Fruit fly (Drosophila melanogaster) whole organism, pupa: ENCODE measurements around the gene Tep2.

ENCODE experiments used
- CG10348 ChIP-seq: fragments of 200-800 bp; sonication (Bioruptor generic); IDR thresholded peaks from 2 replicates; pipeline ENCODE4 v1.3.6; 2022; ENCODE audit warnings: missing biosample characterization, missing genetic modification characterization
- CG12605 ChIP-seq: fragments of 200-800 bp; sonication (Bioruptor generic); IDR thresholded peaks from 2 replicates; pipeline ENCODE4 v1.3.6; 2022; ENCODE audit warnings: missing biosample characterization, missing genetic modification characterization
- CG13204 ChIP-seq: fragments of 200-800 bp; sonication (Bioruptor generic); optimal IDR thresholded peaks from 2 replicates; lab custom pipeline; 2018; ENCODE audit warnings: missing biosample characterization, mild to moderate bottlenecking, missing genetic modification characterization, moderate library complexity
- CG14655 ChIP-seq: fragments of 200-800 bp; sonication (Bioruptor generic); optimal IDR thresholded peaks from 3 replicates; lab custom pipeline; 2017; ENCODE audit warnings: mild to moderate bottlenecking, missing biosample characterization, missing genetic modification reagents, missing genetic modification characterization
- CG15710 ChIP-seq: fragments of 200-800 bp; sonication (Bioruptor generic); optimal IDR thresholded peaks from 2 replicates; lab custom pipeline; 2018; ENCODE audit warnings: missing biosample characterization, mild to moderate bottlenecking, missing genetic modification characterization, moderate library complexity
- CG17806 ChIP-seq: fragments of 200-800 bp; sonication (Bioruptor generic); optimal IDR thresholded peaks from 2 replicates; lab custom pipeline; 2018; ENCODE audit warnings: missing biosample characterization, mild to moderate bottlenecking, missing genetic modification characterization, moderate library complexity
- CG32121 ChIP-seq: fragments of 200-800 bp; sonication (Bioruptor generic); IDR thresholded peaks from 2 replicates; pipeline ENCODE4 v1.3.6; 2022; ENCODE audit warnings: missing biosample characterization, missing genetic modification characterization
- CG34367 ChIP-seq: fragments of 200-800 bp; sonication (Bioruptor generic); optimal IDR thresholded peaks from 2 replicates; lab custom pipeline; 2018; ENCODE audit warnings: missing biosample characterization, mild to moderate bottlenecking, missing genetic modification characterization
- CG4496 ChIP-seq: fragments of 200-800 bp; sonication (Bioruptor generic); IDR thresholded peaks from 3 replicates; pipeline ENCODE4 v1.3.6; 2022; ENCODE audit warnings: missing biosample characterization, missing genetic modification characterization
- CG8159 ChIP-seq: fragments of 200-800 bp; sonication (Bioruptor generic); optimal IDR thresholded peaks from 3 replicates; lab custom pipeline; 2018; ENCODE audit warnings: missing biosample characterization, mild to moderate bottlenecking, missing genetic modification characterization, moderate library complexity
- CG8301 ChIP-seq: fragments of 200-800 bp; sonication (Bioruptor generic); optimal IDR thresholded peaks from 2 replicates; lab custom pipeline; 2018; ENCODE audit warnings: missing biosample characterization, mild to moderate bottlenecking, missing genetic modification characterization
- CG9948 ChIP-seq: fragments of 200-800 bp; sonication (Bioruptor generic); optimal IDR thresholded peaks from 2 replicates; lab custom pipeline; 2018; ENCODE audit warnings: missing biosample characterization, mild to moderate bottlenecking, missing genetic modification characterization, moderate library complexity
- D1 ChIP-seq: fragments of 200-800 bp; sonication (Bioruptor generic); optimal IDR thresholded peaks from 2 replicates; lab custom pipeline; 2018; ENCODE audit warnings: missing biosample characterization, mild to moderate bottlenecking, missing genetic modification characterization, moderate library complexity
- EcR ChIP-seq: fragments of 200-800 bp; sonication (Bioruptor generic); optimal IDR thresholded peaks from 3 replicates; lab custom pipeline; 2019; ENCODE audit warnings: missing biosample characterization, missing genetic modification characterization, mild to moderate bottlenecking, moderate library complexity, missing genetic modification reagents
- Ets98B ChIP-seq: fragments of 200-800 bp; sonication (Bioruptor generic); IDR thresholded peaks from 2 replicates; pipeline ENCODE4 v1.3.6; 2022; ENCODE audit warnings: missing biosample characterization, missing genetic modification characterization
- Pif1A ChIP-seq: fragments of 200-800 bp; sonication (Bioruptor generic); optimal IDR thresholded peaks from 3 replicates; lab custom pipeline; 2016; ENCODE audit warnings: missing biosample characterization, missing genetic modification characterization
- Pif1B ChIP-seq: fragments of 200-800 bp; sonication (Bioruptor generic); optimal IDR thresholded peaks from 3 replicates; lab custom pipeline; 2016; ENCODE audit warnings: missing biosample characterization, missing genetic modification characterization
- Snoo ChIP-seq: fragments of 200-800 bp; sonication (Bioruptor generic); optimal IDR thresholded peaks from 3 replicates; lab custom pipeline; 2017; ENCODE audit warnings: missing biosample characterization, mild to moderate bottlenecking, missing genetic modification characterization, inconsistent platforms
- fd96Ca ChIP-seq: fragments of 200-800 bp; sonication (Bioruptor generic); IDR thresholded peaks from 3 replicates; pipeline ENCODE4 v1.3.6; 2022; ENCODE audit warnings: missing biosample characterization, missing genetic modification characterization
- gl ChIP-seq: fragments of 200-800 bp; sonication (Bioruptor generic); optimal IDR thresholded peaks from 2 replicates; lab custom pipeline; 2018; ENCODE audit warnings: missing biosample characterization, mild to moderate bottlenecking, missing genetic modification characterization
- rn ChIP-seq: fragments of 200-800 bp; sonication (Bioruptor generic); IDR thresholded peaks from 2 replicates; pipeline ENCODE4 v1.3.6; 2022; ENCODE audit warnings: missing biosample characterization, missing genetic modification characterization

The Tep2 gene

dm6 chr2L:7675754-7676178 lies 25.6 kb downstream of the Tep2 start:
- TF ChIP-seq fd96Ca (GFP tag; lab: Robert Waterston, UW): no peak
- no peak for TF ChIP-seq CG4496 (GFP tag; lab: Robert Waterston, UW)
- TF ChIP-seq rn: no peak
- no peak for TF ChIP-seq CG15710 (tag; lab: Kevin White, UChicago)
- TF ChIP-seq Snoo: no peak
- no peak for TF ChIP-seq CG9948 (tag; lab: Kevin White, UChicago)
- no peak for TF ChIP-seq CG10348 (GFP tag; lab: Robert Waterston, UW)
- no peak for TF ChIP-seq CG14655 (GFP tag; lab: Kevin White, UChicago)
- no peak for TF ChIP-seq gl (tag; lab: Kevin White, UChicago)
- no peak for TF ChIP-seq CG8159 (tag; lab: Kevin White, UChicago)
- TF ChIP-seq CG17806 (tag; lab: Kevin White, UChicago): no peak
- TF ChIP-seq Ets98B (GFP tag; lab: Robert Waterston, UW): no peak
- no peak for TF ChIP-seq CG8301 (tag; lab: Kevin White, UChicago)
- no peak for TF ChIP-seq D1 (tag; lab: Kevin White, UChicago)
- TF ChIP-seq Pif1A: no peak
- TF ChIP-seq CG13204 (GFP tag; lab: Kevin White, UChicago): no peak
- TF ChIP-seq CG12605: no peak
- TF ChIP-seq EcR (GFP tag; lab: Kevin White, UChicago): no peak
- no peak for TF ChIP-seq CG34367 (tag; lab: Kevin White, UChicago)

dm6 chr2L:7675028-7675749 lies 26.2 kb downstream of the Tep2 start, which contains the start of gene Slob:
Slob (minus strand) TSS chr2L:7675078.
- TF ChIP-seq Snoo: no peak
- TF ChIP-seq CG8159 (tag; lab: Kevin White, UChicago): peak; percentile 2

DNA sequence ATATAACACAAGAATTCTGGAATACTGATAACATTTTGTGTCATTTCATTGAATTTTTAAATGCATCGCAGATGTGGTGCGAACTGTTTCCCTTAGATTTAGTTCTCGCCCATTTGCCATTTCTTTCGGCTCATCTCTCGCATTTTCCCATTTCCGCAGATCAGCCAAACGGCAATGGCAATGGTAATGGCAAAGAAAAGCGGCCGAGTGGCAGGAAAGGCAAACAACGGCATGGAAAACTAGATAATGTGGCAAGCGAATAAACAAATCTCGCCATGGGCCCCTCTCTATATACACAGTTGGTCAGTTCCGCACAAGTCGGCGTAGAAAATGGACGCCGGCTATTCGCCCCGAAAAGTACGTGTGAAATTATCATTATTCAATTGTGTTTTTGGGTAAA lies 35.7 kb downstream of the Tep2 start, which contains the start of gene Myo28B1:
TSS of gene Myo28B1 (plus strand) at position 301 of the 400 bp plus-strand sequence.
- TF ChIP-seq Pif1A: no peak
- no peak for TF ChIP-seq gl (tag; lab: Kevin White, UChicago)
- TF ChIP-seq EcR (GFP tag; lab: Kevin White, UChicago): no peak
- TF ChIP-seq CG17806 (tag; lab: Kevin White, UChicago): no peak
- TF ChIP-seq fd96Ca (GFP tag; lab: Robert Waterston, UW): no peak
- no peak for TF ChIP-seq CG15710 (tag; lab: Kevin White, UChicago)
- TF ChIP-seq Ets98B (GFP tag; lab: Robert Waterston, UW): no peak
- TF ChIP-seq CG34367 (tag; lab: Kevin White, UChicago): no peak
- TF ChIP-seq CG8301 (tag; lab: Kevin White, UChicago): no peak
- no peak for TF ChIP-seq CG32121 (GFP tag; lab: Robert Waterston, UW)
- TF ChIP-seq CG9948 (tag; lab: Kevin White, UChicago): no peak
- no peak for TF ChIP-seq Pif1B (GFP tag; lab: Kevin White, UChicago)

DNA sequence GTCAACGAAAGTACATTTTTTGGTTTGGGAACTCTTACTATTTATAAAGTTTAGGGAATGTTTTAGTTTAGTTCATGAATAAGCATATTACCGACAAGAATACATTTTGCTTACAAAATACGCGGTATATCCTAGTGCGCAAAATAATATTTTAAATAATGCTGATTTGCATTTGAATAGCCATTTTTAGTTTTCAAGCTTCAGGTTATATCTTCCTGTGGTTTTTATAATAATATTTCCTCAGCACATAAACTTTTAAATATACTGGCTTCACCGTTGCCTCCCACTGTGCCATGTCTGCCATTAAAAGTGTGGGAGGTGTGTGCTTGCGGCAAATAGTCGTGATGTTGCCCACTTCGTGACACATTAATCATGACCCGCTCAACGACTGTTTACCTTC lies 41.3 kb downstream of the Tep2 start:
- TF ChIP-seq CG8159 (tag; lab: Kevin White, UChicago) (no peak), D1 (tag; lab: Kevin White, UChicago) (no peak), CG34367 (tag; lab: Kevin White, UChicago) (no peak), CG4496 (GFP tag; lab: Robert Waterston, UW) (no peak), rn (no peak), CG12605 (no peak), Snoo (no peak), CG9948 (tag; lab: Kevin White, UChicago) (no peak), Pif1B (GFP tag; lab: Kevin White, UChicago) (no peak), CG17806 (tag; lab: Kevin White, UChicago) (no peak), Ets98B (GFP tag; lab: Robert Waterston, UW) (no peak), Pif1A (no peak), CG14655 (GFP tag; lab: Kevin White, UChicago) (no peak)

DNA sequence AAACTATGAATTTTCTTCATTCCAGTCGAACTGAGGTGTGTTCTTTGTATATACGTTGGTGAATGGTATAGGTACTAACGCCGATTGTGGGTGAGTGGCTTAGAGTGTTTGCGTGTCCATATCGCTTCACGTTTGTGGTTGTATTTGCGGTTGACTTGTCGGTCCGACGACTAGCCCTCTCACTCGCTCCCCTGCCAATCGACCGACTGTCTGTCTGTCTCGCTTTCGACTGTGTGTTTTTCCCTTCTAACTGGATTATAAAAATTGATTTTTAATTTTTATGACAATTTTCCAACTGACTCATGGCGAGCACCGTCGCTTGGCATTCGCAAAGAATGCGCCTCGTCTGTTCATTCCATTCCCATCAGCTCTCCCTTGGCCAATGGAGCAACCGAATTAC lies 41.8 kb downstream of the Tep2 start:
- TF ChIP-seq CG8301 (tag; lab: Kevin White, UChicago) (no peak), CG17806 (tag; lab: Kevin White, UChicago) (no peak), CG9948 (tag; lab: Kevin White, UChicago) (no peak), gl (tag; lab: Kevin White, UChicago) (no peak), EcR (GFP tag; lab: Kevin White, UChicago) (no peak), CG12605 (no peak), Pif1B (GFP tag; lab: Kevin White, UChicago) (no peak), Pif1A (no peak), Ets98B (GFP tag; lab: Robert Waterston, UW) (no peak), CG10348 (GFP tag; lab: Robert Waterston, UW) (no peak), CG34367 (tag; lab: Kevin White, UChicago) (no peak), Snoo (no peak), CG13204 (GFP tag; lab: Kevin White, UChicago) (no peak), CG8159 (tag; lab: Kevin White, UChicago) (no peak), CG4496 (GFP tag; lab: Robert Waterston, UW) (no peak), rn (no peak)
